Worm (Caenorhabditis elegans): ENCODE data around the gene tat-1.

- TF ChIP-seq nfya-1 (tag; optimal IDR thresholded peaks at IDR 0.05) (no peak), tbx-2 (tag; optimal IDR thresholded peaks at IDR 0.05) (no peak), hlh-6 (tag; optimal IDR thresholded peaks at IDR 0.05) (no peak), madf-2 (tag; optimal IDR thresholded peaks at IDR 0.05) (no peak), elt-2 (tag; optimal IDR thresholded peaks at IDR 0.05) (no peak), odd-2 (tag; optimal IDR thresholded peaks at IDR 0.05) (no peak), mec-3 (tag; optimal IDR thresholded peaks at IDR 0.05; ENCODE audit: borderline replicate concordance) (no peak), ama-1 (optimal IDR thresholded peaks at IDR 0.05) (no peak), T23F11.4 (GFP tag; optimal IDR thresholded peaks at IDR 0.05) (no peak), che-1 (tag; optimal IDR thresholded peaks at IDR 0.05) (no peak)
Observed at ce11 chrIII:12424066-12424465, 2.5 kb upstream of the tat-1 start.

Measured in whole organism, late embryonic.